Worm (Caenorhabditis elegans): ENCODE data around the gene myo-3.

ce11 chrV:12252272-12252671 lies 18.1 kb upstream of the myo-3 start, which contains the start of gene lrx-1:
- TF ChIP-seq elt-2 (tag; optimal IDR thresholded peaks at IDR 0.05) (no peak), fkh-10 (GFP tag; optimal IDR thresholded peaks at IDR 0.05) (no peak), ztf-11 (tag; optimal IDR thresholded peaks at IDR 0.05) (no peak), mdl-1 (tag; optimal IDR thresholded peaks at IDR 0.05) (no peak), egl-5 (tag; optimal IDR thresholded peaks at IDR 0.05) (no peak), R02D3.7 (tag; optimal IDR thresholded peaks at IDR 0.05) (no peak)
